Worm (Caenorhabditis elegans): Measurements from ENCODE around the gene srh-68.

ce11 chrII:12514620-12515019 lies 7.5 kb downstream of the srh-68 start, which contains the start of gene srh-69:
- no peak for TF ChIP-seq unc-39 (tag; optimal IDR thresholded peaks at IDR 0.05)
- no peak for TF ChIP-seq nhr-10 (tag; optimal IDR thresholded peaks at IDR 0.05)
- no peak for TF ChIP-seq aly-2 (tag; optimal IDR thresholded peaks at IDR 0.05)
- TF ChIP-seq daf-12 (tag; optimal IDR thresholded peaks at IDR 0.05) = no peak
- no peak for TF ChIP-seq snpc-4 (tag; optimal IDR thresholded peaks at IDR 0.05)
- no peak for TF ChIP-seq pha-4 (GFP tag; IDR thresholded peaks at IDR 0.05)
- no peak for TF ChIP-seq pha-4 (tag; optimal IDR thresholded peaks at IDR 0.05)
- no peak for TF ChIP-seq fkh-10 (GFP tag; optimal IDR thresholded peaks at IDR 0.05)
